Worm (Caenorhabditis elegans) whole organism, early embryonic: ENCODE measurements around the gene F15E6.6.

ENCODE experiments used
- ama-1 ChIP-seq: fragments of 150-350 bp; optimal IDR thresholded peaks from 2 replicates; lab custom pipeline; 2014
- ceh-36 ChIP-seq: sonication (generic microtip); optimal IDR thresholded peaks from 2 replicates; lab custom pipeline; 2016; ENCODE audit warnings: missing genetic modification characterization, inconsistent platforms, missing compliant biosample characterization
- ets-7 ChIP-seq: sonication (generic microtip); optimal IDR thresholded peaks from 2 replicates; lab custom pipeline; 2016; ENCODE audit warnings: missing genotype, missing genetic modification characterization, missing compliant biosample characterization
- flt-1 ChIP-seq: fragments of 200-800 bp; sonication (Bioruptor generic); IDR thresholded peaks from 2 replicates; pipeline ENCODE4 v1.3.6; 2022; ENCODE audit warnings: missing genetic modification characterization, missing compliant biosample characterization
- hmbx-1 ChIP-seq: sonication (generic microtip); optimal IDR thresholded peaks from 2 replicates; lab custom pipeline; 2016; ENCODE audit warnings: mild to moderate bottlenecking, missing genetic modification characterization, missing compliant biosample characterization
- hnd-1 ChIP-seq: sonication (generic microtip); optimal IDR thresholded peaks from 2 replicates; lab custom pipeline; 2016; ENCODE audit warnings: missing genetic modification characterization, missing compliant biosample characterization
- scrt-1 ChIP-seq: fragments of 200-800 bp; sonication (Bioruptor generic); IDR thresholded peaks from 2 replicates; pipeline ENCODE4 v1.3.6; 2022; ENCODE audit warnings: missing genetic modification characterization, missing compliant biosample characterization
- tbx-11 ChIP-seq: fragments of 200-800 bp; sonication (Bioruptor generic); IDR thresholded peaks from 2 replicates; pipeline ENCODE4 v1.3.6; 2022; ENCODE audit warnings: missing genetic modification characterization, missing compliant biosample characterization
- tbx-37 ChIP-seq: fragments of 200-800 bp; sonication (Bioruptor generic); conservative IDR thresholded peaks from 2 replicates; pipeline ENCODE4 v1.3.6; 2022; ENCODE audit warnings: missing genetic modification reagents, missing genetic modification characterization, missing compliant biosample characterization

DNA sequence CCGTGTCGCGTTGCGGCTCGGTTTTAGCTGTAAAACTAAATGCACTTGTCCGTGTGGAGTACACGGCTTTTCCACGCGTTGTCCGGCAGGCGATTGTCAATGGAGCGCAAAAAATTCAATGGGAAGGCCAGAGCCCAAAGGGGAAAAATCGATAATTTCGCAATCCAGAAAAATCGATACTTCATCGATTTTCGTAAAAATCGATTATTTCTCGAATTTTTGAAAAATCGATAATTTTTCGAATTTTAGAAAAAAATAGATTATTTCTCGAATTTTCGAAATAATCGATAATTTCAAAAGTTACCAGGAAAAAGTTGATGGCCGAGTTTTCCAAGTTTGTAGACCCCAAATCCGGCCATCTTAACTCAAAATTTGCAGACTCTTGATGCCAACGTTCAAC is 35.6 kb upstream of the F15E6.6 start:
- TF ChIP-seq tbx-11 (GFP tag; lab: Robert Waterston, UW) (no peak), ceh-36 (tag; lab: Kevin White, UChicago) (no peak), ama-1 (lab: Kevin White, UChicago) (no peak), ets-7 (tag; lab: Kevin White, UChicago) (no peak), flt-1 (no peak), tbx-37 (GFP tag; lab: Robert Waterston, UW) (no peak), hnd-1 (tag; lab: Kevin White, UChicago) (no peak), scrt-1 (no peak), hmbx-1 (tag; lab: Kevin White, UChicago) (no peak)
